Worm (Caenorhabditis elegans): ENCODE results near the gene T05B4.9.

ce11 chrV:4094740-4095139 lies 23.5 kb downstream of the T05B4.9 start, which contains the start of gene nhr-181:
- TF ChIP-seq nfya-1 (tag; optimal IDR thresholded peaks at IDR 0.05) (no peak), unc-55 (GFP tag; optimal IDR thresholded peaks at IDR 0.05) (no peak), ceh-45 (GFP tag; IDR thresholded peaks at IDR 0.05) (no peak), pqm-1 (tag; optimal IDR thresholded peaks at IDR 0.05) (no peak)

Data from whole organism, late embryonic.